Worm (Caenorhabditis elegans) whole organism, young adult: ENCODE data around the gene nlp-43.

Experiments
- B0019.2 ChIP-seq: fragments of 200-800 bp; sonication (Bioruptor generic); conservative IDR thresholded peaks from 2 replicates; pipeline ENCODE4 v1.3.6; 2022; ENCODE audit warnings: missing genetic modification reagents, missing genetic modification characterization, missing compliant biosample characterization
- B0336.3 ChIP-seq: fragments of 200-800 bp; sonication (Bioruptor generic); IDR thresholded peaks from 2 replicates; pipeline ENCODE4 v1.3.6; 2022; ENCODE audit warnings: missing genetic modification characterization, missing compliant biosample characterization
- F22D6.2 ChIP-seq: sonication (generic microtip); optimal IDR thresholded peaks from 2 replicates; lab custom pipeline; 2016; ENCODE audit warnings: mild to moderate bottlenecking, missing genetic modification characterization, missing compliant biosample characterization
- F23B12.7 ChIP-seq: sonication (generic microtip); optimal IDR thresholded peaks from 2 replicates; lab custom pipeline; 2017; ENCODE audit warnings: missing genetic modification characterization, mild to moderate bottlenecking, missing compliant biosample characterization, antibody characterized with exemption, moderate library complexity; ENCODE audit not compliant: insufficient read depth
- F33H1.4 ChIP-seq: fragments of 200-800 bp; sonication (Bioruptor generic); IDR thresholded peaks from 2 replicates; pipeline ENCODE4 v1.3.6; 2022; ENCODE audit warnings: missing genetic modification reagents, missing genetic modification characterization, missing compliant biosample characterization
- F49E8.2 ChIP-seq: sonication (generic microtip); optimal IDR thresholded peaks from 3 replicates; lab custom pipeline; 2017; ENCODE audit warnings: missing genetic modification characterization, mild to moderate bottlenecking, missing compliant biosample characterization, antibody characterized with exemption, moderate library complexity; ENCODE audit not compliant: insufficient read depth
- F52B5.7 ChIP-seq: sonication (generic microtip); optimal IDR thresholded peaks from 2 replicates; lab custom pipeline; 2016; ENCODE audit warnings: mild to moderate bottlenecking, missing genetic modification characterization, missing compliant biosample characterization
- F57A8.1 ChIP-seq: fragments of 200-800 bp; sonication (Bioruptor generic); optimal IDR thresholded peaks from 2 replicates; lab custom pipeline; 2018; ENCODE audit warnings: mild to moderate bottlenecking, missing genetic modification characterization, moderate library complexity, missing compliant biosample characterization
- K11D2.4 ChIP-seq: fragments of 200-800 bp; sonication (Bioruptor generic); IDR thresholded peaks from 2 replicates; pipeline ENCODE4 v1.3.6; 2022; ENCODE audit warnings: missing genetic modification reagents, missing genetic modification characterization, missing compliant biosample characterization
- T26A5.8 ChIP-seq: sonication (generic microtip); optimal IDR thresholded peaks from 2 replicates; lab custom pipeline; 2016; ENCODE audit warnings: missing genetic modification characterization, missing compliant biosample characterization
- Y56A3A.18 ChIP-seq: fragments of 200-800 bp; sonication (Bioruptor generic); IDR thresholded peaks from 2 replicates; pipeline ENCODE4 v1.3.6; 2022; ENCODE audit warnings: missing genetic modification reagents, missing genetic modification characterization, missing compliant biosample characterization
- Y67H2A.10 ChIP-seq: fragments of 200-800 bp; sonication (Bioruptor generic); conservative IDR thresholded peaks from 2 replicates; pipeline ENCODE4 v1.3.6; 2022; ENCODE audit warnings: missing genetic modification reagents, missing genetic modification characterization, missing compliant biosample characterization
- Y79H2A.3 ChIP-seq: fragments of 200-800 bp; sonication (Bioruptor generic); conservative IDR thresholded peaks from 2 replicates; pipeline ENCODE4 v1.3.6; 2022; ENCODE audit warnings: missing genetic modification reagents, missing genetic modification characterization, missing compliant biosample characterization
- athp-1 ChIP-seq: sonication (generic microtip); optimal IDR thresholded peaks from 2 replicates; lab custom pipeline; 2017; ENCODE audit warnings: mild to moderate bottlenecking, missing genetic modification characterization, missing compliant biosample characterization
- attf-6 ChIP-seq: fragments of 200-800 bp; sonication (Bioruptor generic); IDR thresholded peaks from 2 replicates; pipeline ENCODE4 v1.3.6; 2022; ENCODE audit warnings: missing genetic modification reagents, missing genetic modification characterization, missing compliant biosample characterization
- cebp-2 ChIP-seq: fragments of 200-800 bp; sonication (Bioruptor generic); IDR thresholded peaks from 2 replicates; pipeline ENCODE4 v1.3.6; 2022; ENCODE audit warnings: missing genetic modification characterization, missing compliant biosample characterization
- ceh-27 ChIP-seq: fragments of 200-800 bp; sonication (Bioruptor generic); optimal IDR thresholded peaks from 2 replicates; lab custom pipeline; 2018; ENCODE audit warnings: mild to moderate bottlenecking, missing genetic modification characterization, moderate library complexity, missing compliant biosample characterization
- die-1 ChIP-seq: sonication (generic microtip); optimal IDR thresholded peaks from 2 replicates; lab custom pipeline; 2016; ENCODE audit warnings: missing genotype, mild to moderate bottlenecking, missing genetic modification characterization, missing compliant biosample characterization
- dox-1 ChIP-seq: fragments of 200-800 bp; sonication (Bioruptor generic); IDR thresholded peaks from 2 replicates; pipeline ENCODE4 v1.3.6; 2022; ENCODE audit warnings: missing genetic modification reagents, missing genetic modification characterization, missing compliant biosample characterization
- efl-1 ChIP-seq: fragments of 150-350 bp; optimal IDR thresholded peaks from 2 replicates; lab custom pipeline; 2014; ENCODE audit warnings: missing biosample characterization, missing genetic modification reagents, missing genetic modification characterization
- egl-18 ChIP-seq: fragments of 200-800 bp; sonication (Bioruptor generic); IDR thresholded peaks from 2 replicates; pipeline ENCODE4 v1.3.6; 2022; ENCODE audit warnings: missing genetic modification reagents, missing genetic modification characterization, missing compliant biosample characterization
- egrh-3 ChIP-seq: fragments of 200-800 bp; sonication (Bioruptor generic); IDR thresholded peaks from 2 replicates; pipeline ENCODE4 v1.3.6; 2022; ENCODE audit warnings: missing genetic modification reagents, missing genetic modification characterization, missing compliant biosample characterization
- ekl-4 ChIP-seq: fragments of 200-800 bp; sonication (Bioruptor generic); IDR thresholded peaks from 2 replicates; pipeline ENCODE4 v1.3.6; 2022; ENCODE audit warnings: missing genetic modification reagents, missing genetic modification characterization, missing compliant biosample characterization
- fkh-3 ChIP-seq: sonication (generic microtip); optimal IDR thresholded peaks from 2 replicates; lab custom pipeline; 2016; ENCODE audit warnings: mild to moderate bottlenecking, missing genetic modification characterization, missing compliant biosample characterization
- gei-17 ChIP-seq: fragments of 200-800 bp; sonication (Bioruptor generic); optimal IDR thresholded peaks from 2 replicates; lab custom pipeline; 2018; ENCODE audit warnings: mild to moderate bottlenecking, missing genetic modification characterization, missing compliant biosample characterization
- hlh-12 ChIP-seq: sonication (generic microtip); optimal IDR thresholded peaks from 2 replicates; lab custom pipeline; 2016; ENCODE audit warnings: missing genetic modification characterization, missing compliant biosample characterization
- hmg-1.2 ChIP-seq: fragments of 200-800 bp; sonication (Bioruptor generic); IDR thresholded peaks from 2 replicates; pipeline ENCODE4 v1.3.6; 2022; ENCODE audit warnings: missing genetic modification reagents, missing genetic modification characterization, missing compliant biosample characterization
- let-607 ChIP-seq, 2 experiments: fragments of 200-800 bp in 1 of 2; sonication (Bioruptor generic) in 1 of 2; sonication (generic microtip) in 1 of 2; optimal IDR thresholded peaks; 2 replicates each; lab custom pipeline; 2016 to 2018; ENCODE audit warnings: mild to moderate bottlenecking in 2 of 2, missing compliant biosample characterization in 2 of 2, missing genetic modification characterization in 2 of 2, moderate library complexity in 2 of 2, missing genotype in 1 of 2
- lin-40 ChIP-seq: sonication (generic microtip); optimal IDR thresholded peaks from 2 replicates; lab custom pipeline; 2016; ENCODE audit warnings: missing genetic modification characterization, mild to moderate bottlenecking, missing compliant biosample characterization, missing genotype, missing genetic modification reagents
- lin-54 ChIP-seq: fragments of 200-800 bp; sonication (Bioruptor generic); optimal IDR thresholded peaks from 2 replicates; lab custom pipeline; 2018; ENCODE audit warnings: mild to moderate bottlenecking, missing genetic modification characterization, missing compliant biosample characterization
- lsl-1 ChIP-seq: fragments of 200-800 bp; sonication (Bioruptor generic); optimal IDR thresholded peaks from 2 replicates; lab custom pipeline; 2018; ENCODE audit warnings: mild to moderate bottlenecking, missing genetic modification characterization, moderate library complexity, missing compliant biosample characterization
- lsy-27 ChIP-seq: sonication (generic microtip); optimal IDR thresholded peaks from 2 replicates; lab custom pipeline; 2017; ENCODE audit warnings: missing genetic modification characterization, mild to moderate bottlenecking, missing compliant biosample characterization, antibody characterized with exemption, missing genotype, borderline replicate concordance; ENCODE audit not compliant: insufficient read depth
- madf-10 ChIP-seq: sonication (generic microtip); optimal IDR thresholded peaks from 2 replicates; lab custom pipeline; 2016; ENCODE audit warnings: mild to moderate bottlenecking, missing genetic modification characterization, missing compliant biosample characterization
- nfya-1 ChIP-seq: sonication (generic microtip); optimal IDR thresholded peaks from 2 replicates; lab custom pipeline; 2017; ENCODE audit warnings: antibody characterized with exemption, missing compliant biosample characterization, missing genetic modification characterization, borderline replicate concordance; ENCODE audit not compliant: insufficient read depth
- nhr-80 ChIP-seq: sonication (generic microtip); optimal IDR thresholded peaks from 2 replicates; lab custom pipeline; 2016; ENCODE audit warnings: missing genetic modification characterization, missing compliant biosample characterization
- pbrm-1 ChIP-seq: fragments of 200-800 bp; sonication (Bioruptor generic); IDR thresholded peaks from 2 replicates; pipeline ENCODE4 v1.3.6; 2022; ENCODE audit warnings: missing genetic modification reagents, missing genetic modification characterization, missing compliant biosample characterization
- repo-1 ChIP-seq: sonication (generic microtip); optimal IDR thresholded peaks from 2 replicates; lab custom pipeline; 2017; ENCODE audit warnings: mild to moderate bottlenecking, missing genetic modification characterization, missing compliant biosample characterization
- snpc-1.1 ChIP-seq: sonication (generic microtip); optimal IDR thresholded peaks from 2 replicates; lab custom pipeline; 2017; ENCODE audit warnings: missing genetic modification characterization, mild to moderate bottlenecking, missing compliant biosample characterization, antibody characterized with exemption, moderate library complexity, missing genotype, missing genetic modification reagents; ENCODE audit not compliant: insufficient read depth
- snpc-4 ChIP-seq, 5 experiments: fragments of 150-350 bp in 1 of 5; sonication (generic microtip) in 4 of 5; optimal IDR thresholded peaks; 2 replicates each; lab custom pipeline; 2014 to 2018; ENCODE audit warnings: missing genetic modification characterization in 5 of 5, missing biosample characterization in 3 of 5, antibody characterized with exemption in 2 of 5, mild to moderate bottlenecking in 2 of 5, missing compliant biosample characterization in 2 of 5, missing genotype in 2 of 5, moderate library complexity in 2 of 5, missing genetic modification reagents in 1 of 5
- sptf-2 ChIP-seq: fragments of 200-800 bp; sonication (Bioruptor generic); optimal IDR thresholded peaks from 2 replicates; lab custom pipeline; 2018; ENCODE audit warnings: mild to moderate bottlenecking, missing genetic modification characterization, missing compliant biosample characterization
- tbp1 ChIP-seq: fragments of 200-800 bp; sonication (Bioruptor generic); optimal IDR thresholded peaks from 2 replicates; lab custom pipeline; 2018; ENCODE audit warnings: mild to moderate bottlenecking, missing genetic modification characterization, missing compliant biosample characterization
- xnd-1 ChIP-seq: sonication (generic microtip); optimal IDR thresholded peaks from 2 replicates; lab custom pipeline; 2016; ENCODE audit warnings: missing genotype, missing genetic modification reagents, missing genetic modification characterization, missing compliant biosample characterization
- zfh-2 ChIP-seq: fragments of 200-800 bp; sonication (Bioruptor generic); conservative IDR thresholded peaks from 2 replicates; pipeline ENCODE4 v1.3.6; 2022; ENCODE audit warnings: missing genetic modification reagents, missing genetic modification characterization, missing compliant biosample characterization
- zim-3 ChIP-seq: sonication (generic microtip); optimal IDR thresholded peaks from 2 replicates; lab custom pipeline; 2017; ENCODE audit warnings: mild to moderate bottlenecking, missing genetic modification characterization, moderate library complexity, missing compliant biosample characterization
- ztf-18 ChIP-seq: sonication (generic microtip); optimal IDR thresholded peaks from 2 replicates; lab custom pipeline; 2016; ENCODE audit warnings: missing genotype, mild to moderate bottlenecking, missing genetic modification characterization, missing compliant biosample characterization
- ztf-26 ChIP-seq: sonication (generic microtip); optimal IDR thresholded peaks from 2 replicates; lab custom pipeline; 2017; ENCODE audit warnings: missing genetic modification characterization, missing compliant biosample characterization
- ztf-28 ChIP-seq: fragments of 200-800 bp; sonication (Bioruptor generic); IDR thresholded peaks from 2 replicates; pipeline ENCODE4 v1.3.6; 2022; ENCODE audit warnings: missing genetic modification reagents, missing genetic modification characterization, missing compliant biosample characterization

The nlp-43 gene

DNA sequence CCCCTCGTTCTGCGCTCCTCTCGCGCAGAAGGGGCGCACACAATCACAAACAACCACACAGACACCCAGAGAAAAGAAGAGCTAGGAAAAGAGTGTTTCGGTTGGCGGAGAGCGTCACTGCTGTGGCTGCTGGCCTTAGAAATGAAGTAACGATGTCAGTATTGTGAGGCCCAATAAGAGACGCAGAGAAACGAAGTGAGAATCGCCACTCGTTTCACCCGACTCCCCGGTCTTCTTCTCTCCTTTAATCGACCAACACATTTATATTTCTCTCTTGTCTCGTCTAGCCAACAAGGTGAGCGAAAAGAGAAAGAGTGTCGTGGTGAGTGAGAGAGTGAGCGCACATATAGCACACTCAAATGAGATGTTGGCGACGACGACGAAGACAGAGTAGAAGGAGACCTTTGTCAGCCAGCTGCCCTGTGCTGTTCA, 28.3 kb upstream of the nlp-43 start (continued):
- TF ChIP-seq tbp1 (GFP tag; lab: Kevin White, UChicago) (peak; percentile 55), lin-40 (tag; lab: Kevin White, UChicago) (peak; percentile 86), madf-10 (peak; percentile 73), zim-3 (no peak), snpc-4 (GFP tag; optimal IDR thresholded peaks at IDR 0.05; lab: Kevin White, UChicago) (no peak), snpc-4 (tag; optimal IDR thresholded peaks at IDR 0.05; lab: Kevin White, UChicago) (peak; percentile 14 to 63 (median 37)), die-1 (no peak), B0336.3 (GFP tag; lab: Robert Waterston, UW) (peak; percentile 78), F57A8.1 (GFP tag; lab: Kevin White, UChicago) (no peak), F52B5.7 (tag; lab: Kevin White, UChicago) (no peak), sptf-2 (GFP tag; lab: Kevin White, UChicago) (no peak), snpc-1.1 (tag; lab: Kevin White, UChicago) (no peak), Y56A3A.18 (GFP tag; lab: Robert Waterston, UW) (peak; percentile 52; the same call in 1 of the 2 replicates), egrh-3 (GFP tag; lab: Robert Waterston, UW) (peak; percentile 48), lsl-1 (no peak), ztf-28 (no peak), athp-1 (peak; percentile 30), pbrm-1 (peak; percentile 55; the same call in 1 of the 2 replicates), ztf-18 (tag; lab: Kevin White, UChicago) (peak; percentile 84), F22D6.2 (tag; lab: Kevin White, UChicago) (no peak), F33H1.4 (GFP tag; lab: Robert Waterston, UW) (0 out of 2 replicates have a peak, but pooled peaks have one; percentile 12), ekl-4 (GFP tag; lab: Robert Waterston, UW) (peak; percentile 77; the same call in 1 of the 2 replicates), egl-18 (GFP tag; lab: Robert Waterston, UW) (no peak), hmg-1.2 (GFP tag; lab: Robert Waterston, UW) (peak; percentile 88), efl-1 (no peak), gei-17 (peak; percentile 58), dox-1 (peak; percentile 84), lsy-27 (tag; lab: Kevin White, UChicago) (no peak), let-607 (tag; optimal IDR thresholded peaks at IDR 0.05; lab: Kevin White, UChicago) (peak; percentile 60 to 66), lin-54 (GFP tag; lab: Kevin White, UChicago) (peak; percentile 27), Y79H2A.3 (GFP tag; lab: Robert Waterston, UW) (no peak), fkh-3 (no peak), T26A5.8 (tag; lab: Kevin White, UChicago) (no peak), B0019.2 (GFP tag; lab: Robert Waterston, UW) (no peak), ceh-27 (GFP tag; lab: Kevin White, UChicago) (peak; percentile 78), xnd-1 (no peak), Y67H2A.10 (GFP tag; lab: Robert Waterston, UW) (0 out of 2 replicates have a peak, but pooled peaks have one; percentile 30), repo-1 (tag; lab: Kevin White, UChicago) (peak; percentile 0), nhr-80 (tag; lab: Kevin White, UChicago) (peak; percentile 84), attf-6 (GFP tag; lab: Robert Waterston, UW) (no peak), F23B12.7 (tag; lab: Kevin White, UChicago) (peak; percentile 78), K11D2.4 (GFP tag; lab: Robert Waterston, UW) (0 out of 2 replicates have a peak, but pooled peaks have one; percentile 39), zfh-2 (GFP tag; lab: Robert Waterston, UW) (peak; percentile 96), nfya-1 (tag; lab: Kevin White, UChicago) (no peak), hlh-12 (tag; lab: Kevin White, UChicago) (no peak), F49E8.2 (tag; lab: Kevin White, UChicago) (no peak), cebp-2 (GFP tag; lab: Robert Waterston, UW) (0 out of 2 replicates have a peak, but pooled peaks have one; percentile 13), ztf-26 (peak; percentile 76)
